Fruit fly (Drosophila melanogaster) whole organism, prepupa: ENCODE measurements around the gene CG17344.
A peak's percentile ranks its signal among the peaks of the same experiment; 100 is the strongest.

ENCODE experiments used
- Blimp-1 ChIP-seq: fragments of 200-800 bp; sonication (Bioruptor generic); optimal IDR thresholded peaks from 3 replicates; lab custom pipeline; 2017; ENCODE audit warnings: missing biosample characterization, missing genetic modification characterization, mild to moderate bottlenecking, moderate library complexity, missing genetic modification reagents
- CG10669 ChIP-seq: fragments of 200-800 bp; sonication (Bioruptor generic); optimal IDR thresholded peaks from 3 replicates; lab custom pipeline; 2018; ENCODE audit warnings: missing biosample characterization, mild to moderate bottlenecking, missing genetic modification characterization, moderate library complexity
- CG11762 ChIP-seq: fragments of 200-800 bp; sonication (Bioruptor generic); optimal IDR thresholded peaks from 3 replicates; lab custom pipeline; 2016; ENCODE audit warnings: missing biosample characterization, missing genetic modification characterization; ENCODE audit not compliant: insufficient read depth
- CG11902 ChIP-seq: fragments of 200-800 bp; sonication (Bioruptor generic); optimal IDR thresholded peaks from 3 replicates; lab custom pipeline; 2016; ENCODE audit warnings: missing biosample characterization, missing genetic modification characterization
- CG15336 ChIP-seq: fragments of 200-800 bp; sonication (Bioruptor generic); IDR thresholded peaks from 2 replicates; pipeline ENCODE4 v1.3.6; 2022; ENCODE audit warnings: missing biosample characterization, missing genetic modification characterization
- CG1621 ChIP-seq: fragments of 200-800 bp; sonication (Bioruptor generic); optimal IDR thresholded peaks from 3 replicates; lab custom pipeline; 2018; ENCODE audit warnings: missing biosample characterization, mild to moderate bottlenecking, missing genetic modification characterization
- CG16779 ChIP-seq: fragments of 200-800 bp; sonication (Bioruptor generic); optimal IDR thresholded peaks from 3 replicates; lab custom pipeline; 2017; ENCODE audit warnings: missing biosample characterization, mild to moderate bottlenecking, missing genetic modification characterization
- CG3032 ChIP-seq: fragments of 200-800 bp; optimal IDR thresholded peaks from 2 replicates; lab custom pipeline; 2019; ENCODE audit warnings: missing biosample characterization, mild to moderate bottlenecking, missing genetic modification characterization, moderate library complexity
- CG31627 ChIP-seq: fragments of 200-800 bp; sonication (Bioruptor generic); optimal IDR thresholded peaks from 3 replicates; lab custom pipeline; 2016; ENCODE audit warnings: missing biosample characterization, missing genetic modification characterization
- CG32006 ChIP-seq: fragments of 200-800 bp; sonication (Bioruptor generic); optimal IDR thresholded peaks from 3 replicates; lab custom pipeline; 2017; ENCODE audit warnings: missing biosample characterization, mild to moderate bottlenecking, missing genetic modification characterization
- CG34406 ChIP-seq: fragments of 200-800 bp; sonication (Bioruptor generic); optimal IDR thresholded peaks from 3 replicates; lab custom pipeline; 2016; ENCODE audit warnings: missing biosample characterization, missing genetic modification characterization
- CG3919 ChIP-seq: fragments of 200-800 bp; sonication (Bioruptor generic); optimal IDR thresholded peaks from 3 replicates; lab custom pipeline; 2016; ENCODE audit warnings: missing biosample characterization, missing genetic modification characterization
- CG4318 ChIP-seq: fragments of 200-800 bp; sonication (Bioruptor generic); optimal IDR thresholded peaks from 3 replicates; lab custom pipeline; 2017; ENCODE audit warnings: missing biosample characterization, mild to moderate bottlenecking, missing genetic modification characterization
- CG6163 ChIP-seq: fragments of 200-800 bp; sonication (Bioruptor generic); IDR thresholded peaks from 3 replicates; pipeline ENCODE4 v1.3.6; 2022; ENCODE audit warnings: missing biosample characterization, missing genetic modification characterization
- CG6792 ChIP-seq: fragments of 200-800 bp; sonication (Bioruptor generic); optimal IDR thresholded peaks from 3 replicates; lab custom pipeline; 2016; ENCODE audit warnings: missing biosample characterization, missing genetic modification characterization
- CG6808 ChIP-seq: fragments of 200-800 bp; sonication (Bioruptor generic); optimal IDR thresholded peaks from 3 replicates; lab custom pipeline; 2017; ENCODE audit warnings: missing biosample characterization, missing genetic modification characterization, mild to moderate bottlenecking, moderate library complexity, missing genetic modification reagents
- CG6854 ChIP-seq: fragments of 200-800 bp; sonication (Bioruptor generic); optimal IDR thresholded peaks from 2 replicates; lab custom pipeline; 2017; ENCODE audit warnings: missing biosample characterization, mild to moderate bottlenecking, missing genetic modification characterization
- CG8119 ChIP-seq: fragments of 200-800 bp; sonication (Bioruptor generic); IDR thresholded peaks from 3 replicates; pipeline ENCODE4 v1.3.6; 2022; ENCODE audit warnings: missing biosample characterization, missing genetic modification characterization
- CG8319 ChIP-seq: fragments of 200-800 bp; sonication (Bioruptor generic); optimal IDR thresholded peaks from 3 replicates; lab custom pipeline; 2016; ENCODE audit warnings: missing biosample characterization, missing genetic modification characterization
- CG9139 ChIP-seq: fragments of 200-800 bp; sonication (Bioruptor generic); optimal IDR thresholded peaks from 3 replicates; lab custom pipeline; 2017; ENCODE audit warnings: missing biosample characterization, mild to moderate bottlenecking, missing genetic modification characterization
- Eip78C ChIP-seq: fragments of 200-800 bp; sonication (Bioruptor generic); peaks from one replicate; lab custom pipeline; 2016; ENCODE audit warnings: missing biosample characterization, missing genetic modification characterization
- Eip93F ChIP-seq: fragments of 200-800 bp; sonication (Bioruptor generic); optimal IDR thresholded peaks from 2 replicates; lab custom pipeline; 2016; ENCODE audit warnings: missing biosample characterization, mild to moderate bottlenecking, missing genetic modification characterization
- Ets21C ChIP-seq: fragments of 200-800 bp; sonication (Bioruptor generic); optimal IDR thresholded peaks from 3 replicates; lab custom pipeline; 2016; ENCODE audit warnings: missing biosample characterization, missing genetic modification characterization
- Gug ChIP-seq: fragments of 200-800 bp; sonication (Bioruptor generic); IDR thresholded peaks from 2 replicates; pipeline ENCODE4 v1.3.6; 2022; ENCODE audit warnings: missing biosample characterization, missing genetic modification characterization
- Hr38 ChIP-seq: sonication (Bioruptor generic); optimal IDR thresholded peaks from 2 replicates; lab custom pipeline; 2016; ENCODE audit warnings: missing biosample characterization, missing genetic modification characterization
- Hr39 ChIP-seq: fragments of 200-800 bp; sonication (Bioruptor generic); optimal IDR thresholded peaks from 2 replicates; lab custom pipeline; 2016; ENCODE audit warnings: missing biosample characterization, missing genetic modification characterization
- Hr4 ChIP-seq: fragments of 200-800 bp; sonication (Bioruptor generic); optimal IDR thresholded peaks from 3 replicates; lab custom pipeline; 2016; ENCODE audit warnings: missing biosample characterization, missing genetic modification characterization
- Lpt ChIP-seq: fragments of 200-800 bp; sonication (Bioruptor generic); optimal IDR thresholded peaks from 3 replicates; lab custom pipeline; 2016; ENCODE audit warnings: missing biosample characterization, missing genetic modification characterization
- Met ChIP-seq: fragments of 200-800 bp; sonication (Bioruptor generic); optimal IDR thresholded peaks from 3 replicates; lab custom pipeline; 2016; ENCODE audit warnings: missing biosample characterization, missing genetic modification characterization
- OdsH ChIP-seq: fragments of 200-800 bp; sonication (Bioruptor generic); optimal IDR thresholded peaks from 3 replicates; lab custom pipeline; 2016; ENCODE audit warnings: missing biosample characterization, missing genetic modification characterization
- Smox ChIP-seq: fragments of 200-800 bp; sonication (Bioruptor generic); optimal IDR thresholded peaks from 3 replicates; lab custom pipeline; 2016; ENCODE audit warnings: missing biosample characterization, missing genetic modification characterization
- Sox102F ChIP-seq: fragments of 200-800 bp; sonication (Bioruptor generic); optimal IDR thresholded peaks from 2 replicates; lab custom pipeline; 2016; ENCODE audit warnings: missing biosample characterization, mild to moderate bottlenecking, missing genetic modification characterization
- Sox14 ChIP-seq: fragments of 200-800 bp; sonication (Bioruptor generic); optimal IDR thresholded peaks from 3 replicates; lab custom pipeline; 2016; ENCODE audit warnings: missing biosample characterization, missing genetic modification characterization
- Sox15 ChIP-seq: fragments of 200-800 bp; sonication (Bioruptor generic); optimal IDR thresholded peaks from 3 replicates; lab custom pipeline; 2016; ENCODE audit warnings: missing biosample characterization, missing genetic modification characterization
- achi ChIP-seq: fragments of 200-800 bp; sonication (Bioruptor generic); optimal IDR thresholded peaks from 3 replicates; lab custom pipeline; 2016; ENCODE audit warnings: missing biosample characterization, missing genetic modification characterization
- acj6 ChIP-seq: fragments of 200-800 bp; sonication (Bioruptor generic); optimal IDR thresholded peaks from 3 replicates; lab custom pipeline; 2016; ENCODE audit warnings: missing biosample characterization, missing genetic modification characterization
- cyc ChIP-seq: fragments of 200-800 bp; sonication (Bioruptor generic); optimal IDR thresholded peaks from 3 replicates; lab custom pipeline; 2016; ENCODE audit warnings: missing biosample characterization, missing genetic modification characterization
- dac ChIP-seq: fragments of 200-800 bp; sonication (Bioruptor generic); optimal IDR thresholded peaks from 2 replicates; lab custom pipeline; 2017; ENCODE audit warnings: missing biosample characterization, mild to moderate bottlenecking, missing genetic modification characterization
- dsx ChIP-seq: fragments of 200-800 bp; optimal IDR thresholded peaks from 3 replicates; lab custom pipeline; 2019; ENCODE audit warnings: missing biosample characterization, mild to moderate bottlenecking, missing genetic modification characterization, moderate library complexity; ENCODE audit not compliant: poor library complexity, severe bottlenecking
- eg ChIP-seq: fragments of 200-800 bp; sonication (Bioruptor generic); IDR thresholded peaks from 3 replicates; pipeline ENCODE4 v1.3.6; 2022; ENCODE audit warnings: missing biosample characterization, missing genetic modification characterization
- esn ChIP-seq: fragments of 200-800 bp; sonication (Bioruptor generic); optimal IDR thresholded peaks from 2 replicates; lab custom pipeline; 2016; ENCODE audit warnings: missing biosample characterization, mild to moderate bottlenecking, missing genetic modification characterization, moderate library complexity
- fd59A ChIP-seq: fragments of 200-800 bp; sonication (Bioruptor generic); optimal IDR thresholded peaks from 2 replicates; lab custom pipeline; 2017; ENCODE audit warnings: missing biosample characterization, mild to moderate bottlenecking, missing genetic modification characterization, missing genetic modification reagents
- fd85E ChIP-seq: fragments of 200-800 bp; sonication (Bioruptor generic); optimal IDR thresholded peaks from 3 replicates; lab custom pipeline; 2016; ENCODE audit warnings: missing biosample characterization, missing genetic modification characterization
- fkh ChIP-seq: fragments of 200-800 bp; sonication (Bioruptor generic); optimal IDR thresholded peaks from 3 replicates; lab custom pipeline; 2017; ENCODE audit warnings: missing biosample characterization, mild to moderate bottlenecking, missing genetic modification characterization, moderate library complexity
- lz ChIP-seq: fragments of 200-800 bp; sonication (Bioruptor generic); optimal IDR thresholded peaks from 3 replicates; lab custom pipeline; 2016; ENCODE audit warnings: missing biosample characterization, missing genetic modification characterization
- net ChIP-seq: fragments of 200-800 bp; sonication (Bioruptor generic); optimal IDR thresholded peaks from 3 replicates; lab custom pipeline; 2016; ENCODE audit warnings: missing biosample characterization, missing genetic modification characterization
- pdm3 ChIP-seq: fragments of 200-800 bp; sonication (Bioruptor generic); optimal IDR thresholded peaks from 3 replicates; lab custom pipeline; 2016; ENCODE audit warnings: missing biosample characterization, missing genetic modification characterization
- salr ChIP-seq, 2 experiments: fragments of 200-800 bp; sonication (Bioruptor generic); optimal IDR thresholded peaks; 3 replicates each; lab custom pipeline; 2016 to 2018; ENCODE audit warnings: missing biosample characterization in 2 of 2, missing genetic modification characterization in 2 of 2, mild to moderate bottlenecking in 1 of 2
- ss ChIP-seq, 2 experiments: fragments of 200-800 bp; sonication (Bioruptor generic); optimal IDR thresholded peaks; 2 replicates in 1 of 2; 3 replicates in 1 of 2; lab custom pipeline; 2017 to 2018; ENCODE audit warnings: mild to moderate bottlenecking in 2 of 2, missing biosample characterization in 2 of 2, missing genetic modification characterization in 2 of 2, moderate library complexity in 1 of 2
- topi ChIP-seq: fragments of 200-800 bp; sonication (Bioruptor generic); optimal IDR thresholded peaks from 3 replicates; lab custom pipeline; 2016; ENCODE audit warnings: missing biosample characterization, missing genetic modification characterization
- vri ChIP-seq: fragments of 200-800 bp; sonication (Bioruptor generic); optimal IDR thresholded peaks from 3 replicates; lab custom pipeline; 2016; ENCODE audit warnings: missing biosample characterization, mild to moderate bottlenecking, missing genetic modification characterization

Gene CG17344

dm6 chr2L:19141435-19142126 is 39.7 kb downstream of the CG17344 start:
- TF ChIP-seq Eip93F (GFP tag; lab: Kevin White, UChicago) (peak; percentile 78), CG4318 (GFP tag; lab: Kevin White, UChicago) (peak; percentile 90), cyc (GFP tag; lab: Kevin White, UChicago) (peak; percentile 91), CG6854 (GFP tag; lab: Kevin White, UChicago) (peak; percentile 54), CG3032 (peak; percentile 76), fd85E (GFP tag; lab: Kevin White, UChicago) (peak; percentile 32), ss (GFP tag; optimal IDR thresholded peaks at IDR 0.05; lab: Kevin White, UChicago) (peak; percentile 17 to 54), CG3919 (GFP tag; lab: Kevin White, UChicago) (peak; percentile 87), OdsH (GFP tag; lab: Kevin White, UChicago) (peak; percentile 87), CG11902 (GFP tag; lab: Kevin White, UChicago) (peak; percentile 55), net (GFP tag; lab: Kevin White, UChicago) (peak; percentile 88), Sox15 (GFP tag; lab: Kevin White, UChicago) (peak; percentile 73), CG32006 (GFP tag; lab: Kevin White, UChicago) (peak; percentile 95), dac (peak; percentile 75), Met (GFP tag; lab: Kevin White, UChicago) (peak; percentile 93), Gug (GFP tag; lab: Robert Waterston, UW) (peak; percentile 74), Lpt (peak; percentile 85), fd59A (peak; percentile 73), Eip78C (GFP tag; lab: Kevin White, UChicago) (peak; percentile 97), fkh (GFP tag; lab: Kevin White, UChicago) (no peak), CG1621 (tag; lab: Kevin White, UChicago) (peak; percentile 63), CG15336 (GFP tag; lab: Robert Waterston, UW) (peak; percentile 79), eg (peak; percentile 78), CG8119 (GFP tag; lab: Robert Waterston, UW) (peak; percentile 87), Hr38 (GFP tag; lab: Kevin White, UChicago) (no peak), CG6792 (GFP tag; lab: Kevin White, UChicago) (peak; percentile 82), acj6 (GFP tag; lab: Kevin White, UChicago) (peak; percentile 89), Ets21C (GFP tag; lab: Kevin White, UChicago) (peak; percentile 89), CG16779 (tag; lab: Kevin White, UChicago) (peak; percentile 63), CG9139 (GFP tag; lab: Kevin White, UChicago) (no peak), CG10669 (peak; percentile 74), Sox14 (GFP tag; lab: Kevin White, UChicago) (peak; percentile 93), lz (GFP tag; lab: Kevin White, UChicago) (peak; percentile 92), CG34406 (GFP tag; lab: Kevin White, UChicago) (peak; percentile 86), Hr4 (GFP tag; lab: Kevin White, UChicago) (peak; percentile 90), CG6163 (GFP tag; lab: Robert Waterston, UW) (peak; percentile 59), Sox102F (GFP tag; lab: Kevin White, UChicago) (peak; percentile 92), esn (GFP tag; lab: Kevin White, UChicago) (peak; percentile 93), Hr39 (GFP tag; lab: Kevin White, UChicago) (peak; percentile 94), Blimp-1 (GFP tag; lab: Kevin White, UChicago) (peak; percentile 78), CG8319 (GFP tag; lab: Kevin White, UChicago) (peak; percentile 67), vri (GFP tag; lab: Kevin White, UChicago) (peak; percentile 84), CG11762 (peak; percentile 73), CG6808 (peak; percentile 77), topi (GFP tag; lab: Kevin White, UChicago) (peak; percentile 94), CG31627 (peak; percentile 92), salr (GFP tag; optimal IDR thresholded peaks at IDR 0.05; lab: Kevin White, UChicago) (peak; percentile 23 to 93), Smox (peak; percentile 91), dsx (GFP tag; lab: Kevin White, UChicago) (peak; percentile 36), achi (GFP tag; lab: Kevin White, UChicago) (peak; percentile 87), pdm3 (peak; percentile 86)
